Fruit fly (Drosophila melanogaster) S2 (cell line): ENCODE measurements around the gene Alr.

Source experiments
- CG8478 ChIP-seq: fragments of >200 bp; optimal IDR thresholded peaks from 2 replicates; lab custom pipeline; 2018
- CTCF ChIP-seq, 2 experiments: fragments of >200 bp; optimal IDR thresholded peaks; 2 replicates each; lab custom pipeline; 2018

- no peak for TF ChIP-seq CTCF (optimal IDR thresholded peaks at IDR 0.05; lab: Kevin White, UChicago)
- TF ChIP-seq CG8478 (lab: Kevin White, UChicago), result no peak
Measured at dm6 chrX:19775055-19775645, 27.0 kb downstream of the Alr start.
